Fruit fly (Drosophila melanogaster) ovary, adult (tissue): ENCODE data around the gene CG34265.

Experiments
- CG17801 ChIP-seq: fragments of 200-800 bp; optimal IDR thresholded peaks from 2 replicates; lab custom pipeline; 2019; ENCODE audit warnings: missing biosample characterization, mild to moderate bottlenecking, missing genetic modification characterization, moderate library complexity; ENCODE audit not compliant: partially characterized antibody

The CG34265 gene

DNA sequence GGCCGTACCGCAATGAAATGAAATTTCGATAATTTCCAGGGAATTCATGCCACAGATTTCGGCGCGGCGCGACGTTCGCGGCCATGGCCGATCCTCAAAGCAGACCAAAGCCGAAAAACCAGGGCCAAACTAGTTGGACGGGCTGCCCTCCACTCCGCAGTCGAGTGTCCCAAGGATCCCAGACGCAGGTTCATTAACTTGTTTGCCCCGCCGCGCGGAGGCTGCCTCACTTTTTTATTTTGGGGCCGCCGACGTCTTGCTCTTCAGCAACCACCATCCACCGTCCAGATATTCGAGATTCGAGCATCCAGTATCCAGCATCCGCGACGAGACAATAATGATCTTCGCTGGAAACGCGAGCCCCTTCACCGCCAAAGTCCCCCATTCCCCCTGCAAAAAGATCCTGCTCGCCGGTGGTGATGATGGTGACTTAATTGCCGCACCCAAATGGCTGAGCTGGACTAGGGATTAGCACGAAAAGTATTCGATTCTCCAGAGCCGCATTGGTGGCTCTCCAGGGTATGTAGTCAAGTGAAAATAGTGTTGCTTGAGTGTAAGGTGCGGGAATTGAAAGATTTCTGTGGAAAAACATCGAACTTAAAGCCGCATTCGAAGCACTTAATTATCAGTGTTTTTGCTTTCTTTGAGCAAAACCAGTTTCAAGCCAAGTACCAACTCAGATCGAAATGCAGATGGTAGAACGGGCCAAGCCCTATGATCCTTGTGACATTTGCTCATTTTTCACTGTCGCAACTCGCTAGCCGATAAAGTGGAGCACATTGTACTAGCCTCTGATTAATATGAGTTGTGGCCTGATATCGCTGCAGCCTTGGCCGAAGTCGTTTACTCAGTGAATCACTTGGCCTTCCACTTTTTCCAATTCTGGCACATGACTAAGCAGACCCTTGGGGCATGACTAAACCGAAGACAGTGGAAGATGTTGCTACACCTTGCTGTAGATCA is 25.9 kb upstream of the CG34265 start:
- no peak for TF ChIP-seq CG17801 (GFP tag; lab: Kevin White, UChicago)

dm6 chr3L:3244244-3245144 is 23.8 kb upstream of the CG34265 start, which contains the start of gene CG12078:
Gene CG12078 (minus strand): TSS chr3L:3244294.
- TF ChIP-seq CG17801 (GFP tag; lab: Kevin White, UChicago): no peak

dm6 chr3L:3245189-3245588 is 23.1 kb upstream of the CG34265 start:
- no peak for TF ChIP-seq CG17801 (GFP tag; lab: Kevin White, UChicago)

DNA sequence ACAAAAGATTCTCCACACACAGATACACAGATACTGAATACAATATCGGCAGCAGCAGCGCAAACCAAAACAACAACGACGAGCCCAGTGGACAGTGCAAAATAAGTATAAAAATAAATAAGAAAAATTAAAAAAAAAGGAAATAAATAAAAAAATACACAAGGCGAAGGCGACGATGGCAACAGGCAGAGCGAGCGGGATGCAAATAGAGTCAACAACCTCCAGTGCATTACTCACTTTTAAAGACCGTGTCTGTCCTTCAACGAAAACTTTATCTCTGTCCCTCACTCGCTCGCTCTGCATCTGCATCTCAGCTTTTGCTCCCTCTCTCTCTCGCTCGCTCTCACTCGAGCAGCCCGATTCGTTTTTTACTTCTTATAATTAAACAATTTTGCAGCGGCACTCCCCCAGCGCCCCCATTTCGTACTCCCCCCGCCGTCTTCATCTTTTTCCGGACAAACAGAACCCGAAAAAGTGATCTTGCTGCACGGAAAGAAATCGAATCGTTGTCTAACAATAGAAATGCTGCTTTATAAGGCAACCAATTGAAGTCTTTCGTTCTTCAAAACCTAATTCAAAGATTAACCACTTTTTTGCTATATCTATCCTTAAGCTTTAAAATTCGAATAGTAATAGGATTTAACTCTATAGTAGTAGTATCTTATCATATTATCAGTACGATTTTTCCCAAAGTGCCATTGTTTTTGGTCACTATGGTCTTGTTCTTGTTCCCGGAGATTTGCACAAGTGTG is 21.7 kb upstream of the CG34265 start:
- peak; percentile 45 for TF ChIP-seq CG17801 (GFP tag; lab: Kevin White, UChicago)

- TF ChIP-seq CG17801 (GFP tag; lab: Kevin White, UChicago): no peak
Measured at dm6 chr3L:3247130-3248065, 20.9 kb upstream of the CG34265 start, which contains the start of gene CG43389. Gene CG43389 (plus strand): TSS chr3L:3248015.

DNA sequence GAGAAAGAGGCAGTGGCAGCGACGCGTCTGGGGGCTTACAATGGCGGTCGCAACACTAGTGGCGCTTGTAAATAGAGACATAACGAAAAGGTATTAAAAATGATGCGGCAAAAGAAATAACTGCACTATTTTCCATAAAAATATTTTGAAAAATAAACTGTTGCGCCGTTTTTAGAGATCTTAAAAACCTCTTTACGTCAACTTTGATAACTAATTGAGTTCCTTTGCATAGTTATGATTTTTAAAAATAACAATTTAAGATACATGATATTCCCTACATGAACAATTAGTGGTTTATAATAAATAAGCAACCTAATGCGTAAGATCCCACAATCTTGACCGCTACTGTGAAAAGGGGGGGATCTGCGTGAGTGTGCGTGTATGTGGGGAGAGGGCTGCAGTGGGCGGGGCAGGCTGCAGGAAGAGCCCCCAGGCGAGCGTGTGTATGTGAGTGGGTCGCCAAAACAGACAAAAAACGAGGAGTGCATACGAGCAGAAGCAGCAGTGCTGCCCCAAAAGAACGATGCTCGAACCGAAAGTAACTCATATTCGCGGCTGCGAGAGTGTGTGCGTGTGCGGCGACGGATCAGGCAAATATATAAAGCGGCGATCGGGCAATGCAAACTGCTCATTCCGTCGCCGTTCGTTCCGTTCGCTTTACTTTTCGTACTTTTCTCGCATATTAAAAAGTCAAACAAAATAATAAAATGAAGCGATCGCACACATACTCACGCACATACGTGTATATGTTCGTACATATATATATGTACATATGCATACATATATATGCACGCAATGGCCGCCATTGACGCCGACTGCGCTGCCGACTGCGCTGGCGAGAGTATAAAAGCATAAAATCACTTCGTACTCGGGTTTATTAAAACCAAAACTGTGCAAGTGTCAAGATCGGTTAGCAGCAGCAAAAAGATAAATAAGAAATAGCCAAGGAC is 19.3 kb upstream of the CG34265 start:
- TF ChIP-seq CG17801 (GFP tag; lab: Kevin White, UChicago): peak; percentile 42

dm6 chr3L:3249664-3249996 is 18.6 kb upstream of the CG34265 start:
- no peak for TF ChIP-seq CG17801 (GFP tag; lab: Kevin White, UChicago)

- peak; percentile 92 for TF ChIP-seq CG17801 (GFP tag; lab: Kevin White, UChicago)
Measured at dm6 chr3L:3249997-3250774, 18.1 kb upstream of the CG34265 start.

DNA sequence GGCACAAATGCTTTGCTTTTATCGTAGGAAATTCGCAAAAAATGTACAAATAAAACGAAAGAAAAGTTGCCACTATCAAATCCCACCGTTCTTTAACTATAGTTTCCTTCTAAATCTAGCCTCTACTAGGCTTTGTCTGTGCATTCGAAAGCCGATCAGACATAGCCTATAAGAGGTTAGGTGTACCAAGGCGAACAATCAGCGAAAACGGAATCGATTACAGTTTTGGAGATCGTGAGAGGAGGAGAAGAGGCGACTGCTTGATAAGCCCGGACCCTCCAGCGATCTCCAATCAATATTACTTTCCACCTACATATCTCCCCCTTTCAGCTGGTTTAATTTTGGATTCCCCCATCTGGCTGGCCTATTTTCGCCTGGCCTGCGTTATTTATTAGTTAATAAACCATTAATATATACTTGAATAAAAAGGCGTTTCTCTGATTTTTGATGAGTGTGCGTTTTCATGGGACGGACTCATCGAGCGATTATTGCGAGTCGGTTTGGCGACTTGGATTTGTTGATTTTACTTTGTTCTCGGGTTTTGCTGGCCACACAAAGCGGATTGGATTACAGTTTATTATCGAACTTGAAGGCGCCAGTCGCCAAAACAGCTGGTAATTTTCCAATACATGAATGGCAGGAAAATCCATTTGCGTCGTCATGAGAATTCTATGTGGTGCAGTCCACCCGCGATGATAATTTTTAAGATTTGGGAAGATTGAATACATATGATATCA is 17.2 kb upstream of the CG34265 start:
- TF ChIP-seq CG17801 (GFP tag; lab: Kevin White, UChicago): no peak

- no peak for TF ChIP-seq CG17801 (GFP tag; lab: Kevin White, UChicago)
Measured at dm6 chr3L:3251659-3252490, 16.4 kb upstream of the CG34265 start.
